Worm (Caenorhabditis elegans): ENCODE data around the gene F54H5.14.

DNA sequence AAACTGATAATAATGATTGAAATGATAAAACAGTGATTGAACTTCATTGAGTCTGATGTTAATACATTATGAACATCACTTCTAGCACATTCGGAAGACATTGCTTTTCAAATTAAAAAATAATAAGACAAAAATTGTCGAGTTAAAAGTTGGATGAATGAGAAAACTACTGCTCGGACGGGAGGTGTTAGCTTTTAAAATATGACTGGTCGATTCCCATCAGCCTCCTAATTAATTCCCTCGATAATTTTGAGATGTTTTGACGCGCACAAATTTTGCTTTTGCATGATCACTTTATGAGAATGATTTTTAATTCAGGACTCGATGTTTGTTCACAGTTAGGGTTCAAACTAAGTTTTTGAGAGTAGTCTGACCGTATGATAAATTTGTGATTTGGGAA is 51.5 kb downstream of the F54H5.14 start, which contains the start of gene sra-28:
- TF ChIP-seq pqm-1 (tag; optimal IDR thresholded peaks at IDR 0.05) (no peak), pha-4 (tag; optimal IDR thresholded peaks at IDR 0.05) (no peak), nhr-237 (tag; optimal IDR thresholded peaks at IDR 0.05) (no peak), nhr-25 (tag; optimal IDR thresholded peaks at IDR 0.05) (no peak), nhr-12 (tag; optimal IDR thresholded peaks at IDR 0.05) (no peak)

Data from whole organism, L3 larva.